Worm (Caenorhabditis elegans) whole organism, early embryonic: ENCODE results near the gene hsp-6.

Experiments used
- B0310.2 ChIP-seq: sonication (generic microtip); optimal IDR thresholded peaks from 2 replicates; lab custom pipeline; 2016; ENCODE audit warnings: mild to moderate bottlenecking, missing genetic modification characterization, missing compliant biosample characterization
- F13C5.2 ChIP-seq: sonication (generic microtip); optimal IDR thresholded peaks from 2 replicates; lab custom pipeline; 2017; ENCODE audit warnings: mild to moderate bottlenecking, missing genetic modification characterization, inconsistent platforms, missing compliant biosample characterization
- ama-1 ChIP-seq: fragments of 150-350 bp; optimal IDR thresholded peaks from 2 replicates; lab custom pipeline; 2014
- ceh-13 ChIP-seq: fragments of 200-800 bp; sonication (Bioruptor generic); optimal IDR thresholded peaks from 2 replicates; lab custom pipeline; 2018; ENCODE audit warnings: mild to moderate bottlenecking, missing genetic modification characterization, missing compliant biosample characterization
- ceh-36 ChIP-seq: sonication (generic microtip); optimal IDR thresholded peaks from 2 replicates; lab custom pipeline; 2016; ENCODE audit warnings: missing genetic modification characterization, inconsistent platforms, missing compliant biosample characterization
- ets-7 ChIP-seq: sonication (generic microtip); optimal IDR thresholded peaks from 2 replicates; lab custom pipeline; 2016; ENCODE audit warnings: missing genotype, missing genetic modification characterization, missing compliant biosample characterization
- flt-1 ChIP-seq: fragments of 200-800 bp; sonication (Bioruptor generic); IDR thresholded peaks from 2 replicates; pipeline ENCODE4 v1.3.6; 2022; ENCODE audit warnings: missing genetic modification characterization, missing compliant biosample characterization
- hmbx-1 ChIP-seq: sonication (generic microtip); optimal IDR thresholded peaks from 2 replicates; lab custom pipeline; 2016; ENCODE audit warnings: mild to moderate bottlenecking, missing genetic modification characterization, missing compliant biosample characterization
- hnd-1 ChIP-seq: sonication (generic microtip); optimal IDR thresholded peaks from 2 replicates; lab custom pipeline; 2016; ENCODE audit warnings: missing genetic modification characterization, missing compliant biosample characterization
- pes-1 ChIP-seq: fragments of 200-800 bp; sonication (Bioruptor generic); IDR thresholded peaks from 2 replicates; pipeline ENCODE4 v1.3.6; 2022; ENCODE audit warnings: missing genetic modification reagents, missing genetic modification characterization, missing compliant biosample characterization
- scrt-1 ChIP-seq: fragments of 200-800 bp; sonication (Bioruptor generic); IDR thresholded peaks from 2 replicates; pipeline ENCODE4 v1.3.6; 2022; ENCODE audit warnings: missing genetic modification characterization, missing compliant biosample characterization
- tbx-11 ChIP-seq: fragments of 200-800 bp; sonication (Bioruptor generic); IDR thresholded peaks from 2 replicates; pipeline ENCODE4 v1.3.6; 2022; ENCODE audit warnings: missing genetic modification characterization, missing compliant biosample characterization

hsp-6 gene

ce11 chrV:4777388-4777986 lies 49.1 kb downstream of the hsp-6 start, which contains the start of gene C18G1.1:
C18G1.1 (plus strand) TSS chrV:4777960.
- TF ChIP-seq hmbx-1 (tag; lab: Kevin White, UChicago) (no peak), flt-1 (GFP tag; lab: Robert Waterston, UW) (no peak)

- TF ChIP-seq tbx-11 (GFP tag; lab: Robert Waterston, UW) = no peak
- no peak for TF ChIP-seq ama-1 (lab: Kevin White, UChicago)
- TF ChIP-seq B0310.2 (tag; lab: Kevin White, UChicago) = no peak
- TF ChIP-seq hnd-1 (tag; lab: Kevin White, UChicago) = no peak
- TF ChIP-seq pes-1 (GFP tag; lab: Robert Waterston, UW) = no peak
- no peak for TF ChIP-seq ceh-13 (GFP tag; lab: Kevin White, UChicago)
- TF ChIP-seq ets-7 (tag; lab: Kevin White, UChicago) = no peak
- TF ChIP-seq scrt-1 (GFP tag; lab: Robert Waterston, UW) = no peak
- TF ChIP-seq F13C5.2 = no peak
- TF ChIP-seq flt-1 (GFP tag; lab: Robert Waterston, UW) = no peak
- no peak for TF ChIP-seq ceh-36
Measured at ce11 chrV:4775140-4775539, 51.4 kb downstream of the hsp-6 start.
